Worm (Caenorhabditis elegans) whole organism, young adult: ENCODE results near the gene nlp-23.

ENCODE experiments used
- B0035.1 ChIP-seq: sonication (generic microtip); optimal IDR thresholded peaks from 2 replicates; lab custom pipeline; 2016; ENCODE audit warnings: missing genetic modification characterization, mild to moderate bottlenecking, missing compliant biosample characterization, missing genotype, missing genetic modification reagents
- B0336.3 ChIP-seq: fragments of 200-800 bp; sonication (Bioruptor generic); IDR thresholded peaks from 2 replicates; pipeline ENCODE4 v1.3.6; 2022; ENCODE audit warnings: missing genetic modification characterization, missing compliant biosample characterization
- C06A6.2 ChIP-seq: fragments of 200-800 bp; sonication (Bioruptor generic); conservative IDR thresholded peaks from 2 replicates; pipeline ENCODE4 v1.3.6; 2022; ENCODE audit warnings: missing genetic modification characterization, missing compliant biosample characterization
- C17E4.6 ChIP-seq: fragments of 200-800 bp; sonication (Bioruptor generic); IDR thresholded peaks from 2 replicates; pipeline ENCODE4 v1.3.6; 2022; ENCODE audit warnings: missing genetic modification reagents, missing genetic modification characterization, missing compliant biosample characterization
- F52B5.7 ChIP-seq: sonication (generic microtip); optimal IDR thresholded peaks from 2 replicates; lab custom pipeline; 2016; ENCODE audit warnings: mild to moderate bottlenecking, missing genetic modification characterization, missing compliant biosample characterization
- F57A8.1 ChIP-seq: fragments of 200-800 bp; sonication (Bioruptor generic); optimal IDR thresholded peaks from 2 replicates; lab custom pipeline; 2018; ENCODE audit warnings: mild to moderate bottlenecking, missing genetic modification characterization, moderate library complexity, missing compliant biosample characterization
- K11D2.4 ChIP-seq: fragments of 200-800 bp; sonication (Bioruptor generic); IDR thresholded peaks from 2 replicates; pipeline ENCODE4 v1.3.6; 2022; ENCODE audit warnings: missing genetic modification reagents, missing genetic modification characterization, missing compliant biosample characterization
- T26A5.8 ChIP-seq: sonication (generic microtip); optimal IDR thresholded peaks from 2 replicates; lab custom pipeline; 2016; ENCODE audit warnings: missing genetic modification characterization, missing compliant biosample characterization
- Y56A3A.18 ChIP-seq: fragments of 200-800 bp; sonication (Bioruptor generic); IDR thresholded peaks from 2 replicates; pipeline ENCODE4 v1.3.6; 2022; ENCODE audit warnings: missing genetic modification reagents, missing genetic modification characterization, missing compliant biosample characterization
- Y67H2A.10 ChIP-seq: fragments of 200-800 bp; sonication (Bioruptor generic); conservative IDR thresholded peaks from 2 replicates; pipeline ENCODE4 v1.3.6; 2022; ENCODE audit warnings: missing genetic modification reagents, missing genetic modification characterization, missing compliant biosample characterization
- Y95B8A.8 ChIP-seq: fragments of 200-800 bp; sonication (Bioruptor generic); IDR thresholded peaks from 2 replicates; pipeline ENCODE4 v1.3.6; 2022; ENCODE audit warnings: missing genetic modification reagents, missing genetic modification characterization, missing compliant biosample characterization
- aptf-2 ChIP-seq: fragments of 200-800 bp; sonication (Bioruptor generic); conservative IDR thresholded peaks from 2 replicates; pipeline ENCODE4 v1.3.6; 2022; ENCODE audit warnings: missing genetic modification reagents, missing genetic modification characterization, missing compliant biosample characterization
- aptf-3 ChIP-seq: fragments of 200-800 bp; sonication (Bioruptor generic); IDR thresholded peaks from 2 replicates; pipeline ENCODE4 v1.3.6; 2022; ENCODE audit warnings: missing genetic modification characterization, missing compliant biosample characterization
- atf-7 ChIP-seq: sonication (generic microtip); optimal IDR thresholded peaks from 2 replicates; lab custom pipeline; 2017; ENCODE audit warnings: mild to moderate bottlenecking, missing genetic modification characterization, missing compliant biosample characterization
- attf-5 ChIP-seq: fragments of 200-800 bp; sonication (Bioruptor generic); optimal IDR thresholded peaks from 2 replicates; lab custom pipeline; 2018; ENCODE audit warnings: mild to moderate bottlenecking, missing genetic modification characterization, missing compliant biosample characterization
- attf-6 ChIP-seq: fragments of 200-800 bp; sonication (Bioruptor generic); IDR thresholded peaks from 2 replicates; pipeline ENCODE4 v1.3.6; 2022; ENCODE audit warnings: missing genetic modification reagents, missing genetic modification characterization, missing compliant biosample characterization
- ceh-100 ChIP-seq: fragments of 200-800 bp; sonication (Bioruptor generic); IDR thresholded peaks from 2 replicates; pipeline ENCODE4 v1.3.6; 2022; ENCODE audit warnings: missing genetic modification reagents, missing genetic modification characterization, missing compliant biosample characterization
- ceh-27 ChIP-seq: fragments of 200-800 bp; sonication (Bioruptor generic); optimal IDR thresholded peaks from 2 replicates; lab custom pipeline; 2018; ENCODE audit warnings: mild to moderate bottlenecking, missing genetic modification characterization, moderate library complexity, missing compliant biosample characterization
- ceh-58 ChIP-seq: fragments of 200-800 bp; sonication (Bioruptor generic); IDR thresholded peaks from 2 replicates; pipeline ENCODE4 v1.3.6; 2022; ENCODE audit warnings: missing genetic modification characterization, missing compliant biosample characterization
- die-1 ChIP-seq: sonication (generic microtip); optimal IDR thresholded peaks from 2 replicates; lab custom pipeline; 2016; ENCODE audit warnings: missing genotype, mild to moderate bottlenecking, missing genetic modification characterization, missing compliant biosample characterization
- egl-18 ChIP-seq: fragments of 200-800 bp; sonication (Bioruptor generic); IDR thresholded peaks from 2 replicates; pipeline ENCODE4 v1.3.6; 2022; ENCODE audit warnings: missing genetic modification reagents, missing genetic modification characterization, missing compliant biosample characterization
- egrh-3 ChIP-seq: fragments of 200-800 bp; sonication (Bioruptor generic); IDR thresholded peaks from 2 replicates; pipeline ENCODE4 v1.3.6; 2022; ENCODE audit warnings: missing genetic modification reagents, missing genetic modification characterization, missing compliant biosample characterization
- hlh-12 ChIP-seq: sonication (generic microtip); optimal IDR thresholded peaks from 2 replicates; lab custom pipeline; 2016; ENCODE audit warnings: missing genetic modification characterization, missing compliant biosample characterization
- hmg-1.2 ChIP-seq: fragments of 200-800 bp; sonication (Bioruptor generic); IDR thresholded peaks from 2 replicates; pipeline ENCODE4 v1.3.6; 2022; ENCODE audit warnings: missing genetic modification reagents, missing genetic modification characterization, missing compliant biosample characterization
- lag-1 ChIP-seq: fragments of 200-800 bp; sonication (Bioruptor generic); IDR thresholded peaks from 2 replicates; pipeline ENCODE4 v1.3.6; 2022; ENCODE audit warnings: missing genetic modification reagents, missing genetic modification characterization, missing compliant biosample characterization
- lin-54 ChIP-seq: fragments of 200-800 bp; sonication (Bioruptor generic); optimal IDR thresholded peaks from 2 replicates; lab custom pipeline; 2018; ENCODE audit warnings: mild to moderate bottlenecking, missing genetic modification characterization, missing compliant biosample characterization
- lsy-27 ChIP-seq: sonication (generic microtip); optimal IDR thresholded peaks from 2 replicates; lab custom pipeline; 2017; ENCODE audit warnings: missing genetic modification characterization, mild to moderate bottlenecking, missing compliant biosample characterization, antibody characterized with exemption, missing genotype, borderline replicate concordance; ENCODE audit not compliant: insufficient read depth
- madf-6 ChIP-seq: fragments of 200-800 bp; sonication (Bioruptor generic); IDR thresholded peaks from 2 replicates; pipeline ENCODE4 v1.3.6; 2022; ENCODE audit warnings: missing genetic modification reagents, missing genetic modification characterization, missing compliant biosample characterization
- mcd-1 ChIP-seq: fragments of 200-800 bp; sonication (Bioruptor generic); IDR thresholded peaks from 2 replicates; pipeline ENCODE4 v1.3.6; 2022; ENCODE audit warnings: missing genetic modification reagents, missing genetic modification characterization, missing compliant biosample characterization
- mxl-1 ChIP-seq: sonication (generic microtip); optimal IDR thresholded peaks from 2 replicates; lab custom pipeline; 2016; ENCODE audit warnings: missing genetic modification characterization, missing compliant biosample characterization
- nfya-1 ChIP-seq: sonication (generic microtip); optimal IDR thresholded peaks from 2 replicates; lab custom pipeline; 2017; ENCODE audit warnings: antibody characterized with exemption, missing compliant biosample characterization, missing genetic modification characterization, borderline replicate concordance; ENCODE audit not compliant: insufficient read depth
- nhr-120 ChIP-seq: fragments of 200-800 bp; sonication (Bioruptor generic); IDR thresholded peaks from 2 replicates; pipeline ENCODE4 v1.3.6; 2022; ENCODE audit warnings: missing genetic modification characterization, missing compliant biosample characterization
- nhr-179 ChIP-seq: sonication (generic microtip); optimal IDR thresholded peaks from 2 replicates; lab custom pipeline; 2016; ENCODE audit warnings: mild to moderate bottlenecking, missing genetic modification characterization, missing compliant biosample characterization
- nhr-27 ChIP-seq: fragments of 200-800 bp; sonication (Bioruptor generic); optimal IDR thresholded peaks from 2 replicates; lab custom pipeline; 2018; ENCODE audit warnings: mild to moderate bottlenecking, missing genetic modification characterization, moderate library complexity, missing compliant biosample characterization
- nhr-80 ChIP-seq: sonication (generic microtip); optimal IDR thresholded peaks from 2 replicates; lab custom pipeline; 2016; ENCODE audit warnings: missing genetic modification characterization, missing compliant biosample characterization
- sea-2 ChIP-seq: fragments of 200-800 bp; sonication (Bioruptor generic); IDR thresholded peaks from 2 replicates; pipeline ENCODE4 v1.3.6; 2022; ENCODE audit warnings: missing genetic modification characterization, missing compliant biosample characterization
- snpc-3.4 ChIP-seq: sonication (generic microtip); optimal IDR thresholded peaks from 2 replicates; lab custom pipeline; 2017; ENCODE audit warnings: missing genetic modification characterization, mild to moderate bottlenecking, missing compliant biosample characterization, antibody characterized with exemption, moderate library complexity, missing genotype, missing genetic modification reagents
- snpc-4 ChIP-seq, 5 experiments: fragments of 150-350 bp in 1 of 5; sonication (generic microtip) in 4 of 5; optimal IDR thresholded peaks; 2 replicates each; lab custom pipeline; 2014 to 2018; ENCODE audit warnings: missing genetic modification characterization in 5 of 5, missing biosample characterization in 3 of 5, antibody characterized with exemption in 2 of 5, mild to moderate bottlenecking in 2 of 5, missing compliant biosample characterization in 2 of 5, missing genotype in 2 of 5, moderate library complexity in 2 of 5, missing genetic modification reagents in 1 of 5
- somi-1 ChIP-seq: fragments of 200-800 bp; sonication (Bioruptor generic); optimal IDR thresholded peaks from 2 replicates; lab custom pipeline; 2018; ENCODE audit warnings: mild to moderate bottlenecking, missing genetic modification characterization, missing compliant biosample characterization
- sptf-2 ChIP-seq: fragments of 200-800 bp; sonication (Bioruptor generic); optimal IDR thresholded peaks from 2 replicates; lab custom pipeline; 2018; ENCODE audit warnings: mild to moderate bottlenecking, missing genetic modification characterization, missing compliant biosample characterization
- tbx-9 ChIP-seq: sonication (generic microtip); optimal IDR thresholded peaks from 2 replicates; lab custom pipeline; 2016; ENCODE audit warnings: borderline replicate concordance, missing genetic modification characterization, inconsistent platforms, missing compliant biosample characterization
- unc-130 ChIP-seq: sonication (generic microtip); optimal IDR thresholded peaks from 2 replicates; lab custom pipeline; 2016; ENCODE audit warnings: missing genetic modification reagents, missing genetic modification characterization, missing compliant biosample characterization
- ztf-22 ChIP-seq: fragments of 200-800 bp; sonication (Bioruptor generic); optimal IDR thresholded peaks from 2 replicates; lab custom pipeline; 2018; ENCODE audit warnings: mild to moderate bottlenecking, missing genetic modification characterization, moderate library complexity, missing compliant biosample characterization
- ztf-25 ChIP-seq: fragments of 200-800 bp; sonication (Bioruptor generic); IDR thresholded peaks from 2 replicates; pipeline ENCODE4 v1.3.6; 2022; ENCODE audit warnings: missing genetic modification reagents, missing genetic modification characterization, missing compliant biosample characterization
- ztf-26 ChIP-seq: sonication (generic microtip); optimal IDR thresholded peaks from 2 replicates; lab custom pipeline; 2017; ENCODE audit warnings: missing genetic modification characterization, missing compliant biosample characterization
- ztf-6 ChIP-seq: fragments of 200-800 bp; sonication (Bioruptor generic); IDR thresholded peaks from 2 replicates; pipeline ENCODE4 v1.3.6; 2022; ENCODE audit warnings: missing genetic modification reagents, missing genetic modification characterization, missing compliant biosample characterization

nlp-23 gene

ce11 chrX:2365890-2366289 is 23.1 kb upstream of the nlp-23 start, which contains the start of gene T24D8.6:
Gene T24D8.6, minus strand, starts transcription at chrX:2365990.
- TF ChIP-seq ceh-58 (GFP tag; lab: Robert Waterston, UW) (no peak), egl-18 (GFP tag; lab: Robert Waterston, UW) (no peak), nfya-1 (tag; lab: Kevin White, UChicago) (no peak), C06A6.2 (no peak), tbx-9 (tag; lab: Kevin White, UChicago) (no peak), ceh-27 (GFP tag; lab: Kevin White, UChicago) (no peak), sea-2 (GFP tag; lab: Robert Waterston, UW) (no peak), T26A5.8 (no peak)

ce11 chrX:2364703-2365299 is 22.0 kb upstream of the nlp-23 start:
- peak; percentile 71 for TF ChIP-seq nhr-80 (tag; lab: Kevin White, UChicago)
- TF ChIP-seq attf-6 (GFP tag; lab: Robert Waterston, UW), result no peak
- TF ChIP-seq lag-1, result no peak
- peak; percentile 61; the same call in 1 of the 2 replicates for TF ChIP-seq mcd-1 (GFP tag; lab: Robert Waterston, UW)
- TF ChIP-seq lsy-27, result no peak
- TF ChIP-seq F57A8.1 (GFP tag; lab: Kevin White, UChicago), result no peak
- TF ChIP-seq mxl-1 (tag; lab: Kevin White, UChicago), result no peak
- TF ChIP-seq snpc-4 (GFP tag; optimal IDR thresholded peaks at IDR 0.05; lab: Kevin White, UChicago), result no peak
- peak in 3 of 4 experiments; percentile 56 to 68 (median 67) for TF ChIP-seq snpc-4 (tag; optimal IDR thresholded peaks at IDR 0.05; lab: Kevin White, UChicago)
- TF ChIP-seq Y67H2A.10 (GFP tag; lab: Robert Waterston, UW), result no peak
- peak; percentile 76 for TF ChIP-seq lin-54 (GFP tag; lab: Kevin White, UChicago)
- TF ChIP-seq snpc-3.4 (tag; lab: Kevin White, UChicago), result peak; percentile 18
- TF ChIP-seq atf-7 (tag; lab: Kevin White, UChicago), result peak; percentile 62
- peak; percentile 79 for TF ChIP-seq somi-1 (GFP tag; lab: Kevin White, UChicago)
- TF ChIP-seq ztf-22 (GFP tag; lab: Kevin White, UChicago), result peak; percentile 33
- TF ChIP-seq F52B5.7 (tag; lab: Kevin White, UChicago), result no peak
- TF ChIP-seq hmg-1.2, result peak; percentile 66; the same call in 1 of the 2 replicates
- no peak for TF ChIP-seq die-1 (tag; lab: Kevin White, UChicago)
- peak; percentile 43 for TF ChIP-seq nhr-179
- no peak for TF ChIP-seq nfya-1 (tag; lab: Kevin White, UChicago)
- TF ChIP-seq sptf-2 (GFP tag; lab: Kevin White, UChicago), result no peak
- TF ChIP-seq C17E4.6 (GFP tag; lab: Robert Waterston, UW), result no peak
- peak; percentile 81 for TF ChIP-seq B0035.1 (tag; lab: Kevin White, UChicago)
- TF ChIP-seq ceh-27 (GFP tag; lab: Kevin White, UChicago), result peak; percentile 67
- peak; percentile 98 for TF ChIP-seq ztf-26 (tag; lab: Kevin White, UChicago)
- TF ChIP-seq madf-6 (GFP tag; lab: Robert Waterston, UW), result no peak
- no peak for TF ChIP-seq ceh-100 (GFP tag; lab: Robert Waterston, UW)
- no peak for TF ChIP-seq hlh-12 (tag; lab: Kevin White, UChicago)
- TF ChIP-seq aptf-2 (GFP tag; lab: Robert Waterston, UW), result no peak
- peak; percentile 93 for TF ChIP-seq B0336.3 (GFP tag; lab: Robert Waterston, UW)
- TF ChIP-seq ztf-25, result no peak
- no peak for TF ChIP-seq egrh-3 (GFP tag; lab: Robert Waterston, UW)
- no peak for TF ChIP-seq ztf-6 (GFP tag; lab: Robert Waterston, UW)
- TF ChIP-seq nhr-120 (GFP tag; lab: Robert Waterston, UW), result no peak
- peak; percentile 6 for TF ChIP-seq nhr-27 (tag; lab: Kevin White, UChicago)
- TF ChIP-seq aptf-3, result no peak
- TF ChIP-seq egl-18 (GFP tag; lab: Robert Waterston, UW), result no peak
- peak; percentile 95 for TF ChIP-seq Y56A3A.18 (GFP tag; lab: Robert Waterston, UW)
- TF ChIP-seq K11D2.4 (GFP tag; lab: Robert Waterston, UW), result peak; percentile 93
- peak; percentile 9 for TF ChIP-seq unc-130 (GFP tag; lab: Kevin White, UChicago)
- TF ChIP-seq Y95B8A.8, result no peak
- no peak for TF ChIP-seq attf-5 (GFP tag; lab: Kevin White, UChicago)
